Fruit fly (Drosophila melanogaster): Measurements from ENCODE around the gene odd.

- no peak for TF ChIP-seq CG6854 (GFP tag; optimal IDR thresholded peaks at IDR 0.05)
- TF ChIP-seq vri (GFP tag; optimal IDR thresholded peaks at IDR 0.05), result no peak
- TF ChIP-seq CG32006 (GFP tag; optimal IDR thresholded peaks at IDR 0.05), result no peak
- no peak for TF ChIP-seq spab (GFP tag; optimal IDR thresholded peaks at IDR 0.05)
- TF ChIP-seq Ets96B (tag; optimal IDR thresholded peaks at IDR 0.05), result no peak
- no peak for TF ChIP-seq Sox14 (GFP tag; optimal IDR thresholded peaks at IDR 0.05)
Observed at dm6 chr2L:3588841-3589240, 17.7 kb downstream of the odd start.
